Fruit fly (Drosophila melanogaster) whole organism, embryonic: ENCODE measurements around the gene Rnf146.

ENCODE experiments used
- Aef1 ChIP-seq: fragments of 200-800 bp; sonication (Bioruptor generic); IDR thresholded peaks from 3 replicates; pipeline ENCODE4 v1.3.6; 2022; ENCODE audit warnings: missing biosample characterization, missing genetic modification characterization
- CG10321 ChIP-seq: fragments of 200-800 bp; sonication (Bioruptor generic); IDR thresholded peaks from 2 replicates; pipeline ENCODE4 v1.3.6; 2022; ENCODE audit warnings: missing biosample characterization, missing genetic modification characterization
- CG11247 ChIP-seq: fragments of 200-800 bp; sonication (Bioruptor generic); IDR thresholded peaks from 2 replicates; pipeline ENCODE4 v1.3.6; 2022; ENCODE audit warnings: missing biosample characterization, missing genetic modification characterization
- CG12219 ChIP-seq: fragments of 200-800 bp; sonication (Bioruptor generic); optimal IDR thresholded peaks from 3 replicates; lab custom pipeline; 2018; ENCODE audit warnings: missing biosample characterization, mild to moderate bottlenecking, missing genetic modification characterization
- CG13894 ChIP-seq: fragments of 200-800 bp; sonication (Bioruptor generic); optimal IDR thresholded peaks from 3 replicates; lab custom pipeline; 2018; ENCODE audit warnings: missing biosample characterization, mild to moderate bottlenecking, missing genetic modification characterization, moderate library complexity
- CG14441 ChIP-seq: fragments of 200-800 bp; sonication (Bioruptor generic); IDR thresholded peaks from 2 replicates; pipeline ENCODE4 v1.3.6; 2022; ENCODE audit warnings: missing biosample characterization, missing genetic modification characterization
- CG14965 ChIP-seq: fragments of 200-800 bp; sonication (Bioruptor generic); optimal IDR thresholded peaks from 2 replicates; lab custom pipeline; 2016; ENCODE audit warnings: missing biosample characterization, missing genetic modification characterization, borderline replicate concordance
- CG15269 ChIP-seq: fragments of 200-800 bp; sonication (Bioruptor generic); optimal IDR thresholded peaks from 2 replicates; lab custom pipeline; 2018; ENCODE audit warnings: missing biosample characterization, mild to moderate bottlenecking, missing genetic modification characterization, moderate library complexity
- CG1529 ChIP-seq: fragments of 200-800 bp; sonication (Bioruptor generic); optimal IDR thresholded peaks from 3 replicates; lab custom pipeline; 2018; ENCODE audit warnings: missing biosample characterization, missing genetic modification characterization
- CG15514 ChIP-seq: fragments of 200-800 bp; sonication (Bioruptor generic); optimal IDR thresholded peaks from 3 replicates; lab custom pipeline; 2017; ENCODE audit warnings: missing biosample characterization, missing genetic modification characterization, mild to moderate bottlenecking, moderate library complexity, missing genetic modification reagents
- CG17385 ChIP-seq: fragments of 200-800 bp; sonication (Bioruptor generic); optimal IDR thresholded peaks from 3 replicates; lab custom pipeline; 2018; ENCODE audit warnings: missing biosample characterization, mild to moderate bottlenecking, missing genetic modification characterization
- CG2120 ChIP-seq: fragments of 200-800 bp; sonication (Bioruptor generic); optimal IDR thresholded peaks from 3 replicates; lab custom pipeline; 2016; ENCODE audit warnings: missing biosample characterization, missing genetic modification characterization
- CG3407 ChIP-seq: fragments of 200-800 bp; sonication (Bioruptor generic); optimal IDR thresholded peaks from 2 replicates; lab custom pipeline; 2018; ENCODE audit warnings: missing biosample characterization, mild to moderate bottlenecking, missing genetic modification characterization
- CG4360 ChIP-seq: fragments of 200-800 bp; sonication (Bioruptor generic); IDR thresholded peaks from 2 replicates; pipeline ENCODE4 v1.3.6; 2022; ENCODE audit warnings: missing biosample characterization, missing genetic modification characterization
- CG43689 ChIP-seq: fragments of 200-800 bp; sonication (Bioruptor generic); IDR thresholded peaks from 2 replicates; pipeline ENCODE4 v1.3.6; 2022; ENCODE audit warnings: missing biosample characterization, missing genetic modification characterization
- CG4707 ChIP-seq: fragments of 200-800 bp; sonication (Bioruptor generic); optimal IDR thresholded peaks from 2 replicates; lab custom pipeline; 2018; ENCODE audit warnings: missing biosample characterization, mild to moderate bottlenecking, missing genetic modification characterization, moderate library complexity
- CG7786 ChIP-seq: fragments of 200-800 bp; sonication (Bioruptor generic); optimal IDR thresholded peaks from 2 replicates; lab custom pipeline; 2016; ENCODE audit warnings: missing biosample characterization, missing genetic modification characterization
- CG8290 ChIP-seq, 3 experiments: fragments of 200-800 bp; sonication (Bioruptor generic); optimal IDR thresholded peaks; 2 replicates each; lab custom pipeline; 2016 to 2019; ENCODE audit warnings: missing biosample characterization in 3 of 3, missing genetic modification characterization in 3 of 3, mild to moderate bottlenecking in 2 of 3, moderate library complexity in 1 of 3
- CG8478 ChIP-seq: fragments of >200 bp; optimal IDR thresholded peaks from 2 replicates; lab custom pipeline; 2018
- CHES-1-like ChIP-seq: fragments of 200-800 bp; sonication (Bioruptor generic); optimal IDR thresholded peaks from 2 replicates; lab custom pipeline; 2016; ENCODE audit warnings: missing biosample characterization, missing genetic modification characterization
- Dad ChIP-seq: fragments of 200-800 bp; sonication (Bioruptor generic); optimal IDR thresholded peaks from 3 replicates; lab custom pipeline; 2016; ENCODE audit warnings: missing biosample characterization, missing genetic modification characterization
- Dll ChIP-seq: fragments of 200-800 bp; sonication (Bioruptor generic); IDR thresholded peaks from 4 replicates; pipeline ENCODE4 v1.3.6; 2022; ENCODE audit warnings: missing biosample characterization, missing genetic modification characterization; ENCODE audit not compliant: partially characterized antibody
- Gug ChIP-seq: fragments of 200-800 bp; sonication (Bioruptor generic); IDR thresholded peaks from 4 replicates; pipeline ENCODE4 v1.3.6; 2022; ENCODE audit warnings: missing biosample characterization, missing genetic modification characterization
- HLH54F ChIP-seq: fragments of 200-800 bp; sonication (Bioruptor generic); optimal IDR thresholded peaks from 3 replicates; lab custom pipeline; 2016; ENCODE audit warnings: missing biosample characterization, missing genetic modification characterization
- Lim3 ChIP-seq: fragments of 200-800 bp; sonication (Bioruptor generic); IDR thresholded peaks from 2 replicates; pipeline ENCODE4 v1.3.6; 2022; ENCODE audit warnings: missing biosample characterization, missing genetic modification characterization
- Nf-YC ChIP-seq: fragments of 200-800 bp; optimal IDR thresholded peaks from 3 replicates; lab custom pipeline; 2019; ENCODE audit warnings: missing biosample characterization, mild to moderate bottlenecking, missing genetic modification characterization, moderate library complexity
- NfI ChIP-seq: fragments of 200-800 bp; sonication (Bioruptor generic); optimal IDR thresholded peaks from 3 replicates; lab custom pipeline; 2018; ENCODE audit warnings: missing biosample characterization, mild to moderate bottlenecking, missing genetic modification characterization, moderate library complexity
- Ssrp ChIP-seq: fragments of 200-800 bp; sonication (Bioruptor generic); optimal IDR thresholded peaks from 2 replicates; lab custom pipeline; 2018; ENCODE audit warnings: missing biosample characterization, mild to moderate bottlenecking, missing genetic modification characterization, moderate library complexity
- bab2 ChIP-seq: fragments of 200-800 bp; sonication (Bioruptor generic); optimal IDR thresholded peaks from 2 replicates; lab custom pipeline; 2016; ENCODE audit warnings: missing biosample characterization, missing genetic modification characterization
- bbx ChIP-seq: fragments of 200-800 bp; sonication (Bioruptor generic); IDR thresholded peaks from 2 replicates; pipeline ENCODE4 v1.3.6; 2022; ENCODE audit warnings: missing biosample characterization, missing genetic modification characterization; ENCODE audit not compliant: partially characterized antibody
- caup ChIP-seq: fragments of 200-800 bp; sonication (Bioruptor generic); optimal IDR thresholded peaks from 3 replicates; lab custom pipeline; 2017; ENCODE audit warnings: missing biosample characterization, mild to moderate bottlenecking, missing genetic modification characterization, moderate library complexity; ENCODE audit not compliant: severe bottlenecking
- disco-r ChIP-seq: fragments of 200-800 bp; sonication (Bioruptor generic); optimal IDR thresholded peaks from 2 replicates; lab custom pipeline; 2016; ENCODE audit warnings: missing biosample characterization, missing genetic modification characterization
- emc ChIP-seq: fragments of 200-800 bp; sonication (Bioruptor generic); optimal IDR thresholded peaks from 2 replicates; lab custom pipeline; 2016; ENCODE audit warnings: missing biosample characterization, missing genetic modification characterization
- ewg ChIP-seq: fragments of 200-800 bp; sonication (Bioruptor generic); optimal IDR thresholded peaks from 3 replicates; lab custom pipeline; 2017; ENCODE audit warnings: mild to moderate bottlenecking, missing biosample characterization, missing genetic modification reagents, missing genetic modification characterization
- fu2 ChIP-seq: fragments of 200-800 bp; sonication (Bioruptor generic); optimal IDR thresholded peaks from 2 replicates; lab custom pipeline; 2016; ENCODE audit warnings: missing biosample characterization, missing genetic modification characterization
- kay ChIP-seq: fragments of 200-800 bp; sonication (Bioruptor generic); optimal IDR thresholded peaks from 2 replicates; lab custom pipeline; 2016; ENCODE audit warnings: missing biosample characterization, missing genetic modification characterization
- lbe ChIP-seq: fragments of 200-800 bp; sonication (Bioruptor generic); optimal IDR thresholded peaks from 2 replicates; lab custom pipeline; 2016; ENCODE audit warnings: missing biosample characterization, mild to moderate bottlenecking, missing genetic modification characterization
- lilli ChIP-seq: fragments of 200-800 bp; sonication (Bioruptor generic); optimal IDR thresholded peaks from 3 replicates; lab custom pipeline; 2016; ENCODE audit warnings: missing biosample characterization, missing genetic modification characterization
- lmd ChIP-seq: fragments of 200-800 bp; sonication (Bioruptor generic); IDR thresholded peaks from 2 replicates; pipeline ENCODE4 v1.3.6; 2022; ENCODE audit warnings: missing biosample characterization, missing genetic modification characterization
- nerfin-2 ChIP-seq: fragments of 200-800 bp; sonication (Bioruptor generic); IDR thresholded peaks from 2 replicates; pipeline ENCODE4 v1.3.6; 2022; ENCODE audit warnings: missing biosample characterization, missing genetic modification characterization; ENCODE audit not compliant: partially characterized antibody
- otp ChIP-seq: fragments of 200-800 bp; sonication (Bioruptor generic); IDR thresholded peaks from 3 replicates; pipeline ENCODE4, ENCODE4 v1.3.6; 2022; ENCODE audit warnings: missing biosample characterization, missing genetic modification characterization
- ro ChIP-seq: fragments of 200-800 bp; sonication (Bioruptor generic); IDR thresholded peaks from 2 replicates; pipeline ENCODE4 v1.3.6; 2022; ENCODE audit warnings: missing biosample characterization, missing genetic modification characterization
- row ChIP-seq: fragments of 200-800 bp; sonication (Bioruptor generic); IDR thresholded peaks from 3 replicates; pipeline ENCODE4 v1.3.6; 2022; ENCODE audit warnings: missing biosample characterization, missing genetic modification characterization
- schlank ChIP-seq: fragments of 200-800 bp; sonication (Bioruptor generic); optimal IDR thresholded peaks from 2 replicates; lab custom pipeline; 2018; ENCODE audit warnings: missing biosample characterization, mild to moderate bottlenecking, missing genetic modification characterization
- sens ChIP-seq: fragments of 200-800 bp; sonication (Bioruptor generic); peaks from one replicate; lab custom pipeline; 2016; ENCODE audit warnings: missing biosample characterization, missing genetic modification characterization
- shn ChIP-seq: fragments of 200-800 bp; sonication (Bioruptor generic); optimal IDR thresholded peaks from 3 replicates; lab custom pipeline; 2016; ENCODE audit warnings: missing biosample characterization, missing genetic modification characterization
- slou ChIP-seq: fragments of 200-800 bp; sonication (Bioruptor generic); optimal IDR thresholded peaks from 3 replicates; lab custom pipeline; 2016; ENCODE audit warnings: missing biosample characterization, missing genetic modification characterization
- ttk ChIP-seq: fragments of 200-800 bp; sonication (Bioruptor generic); IDR thresholded peaks from 2 replicates; pipeline ENCODE4 v2.1.2; 2022; ENCODE audit warnings: missing biosample characterization, missing genetic modification characterization
- unc-4 ChIP-seq: fragments of 200-800 bp; sonication (Bioruptor generic); IDR thresholded peaks from 2 replicates; pipeline ENCODE4 v1.3.6; 2022; ENCODE audit warnings: missing biosample characterization, missing genetic modification characterization; ENCODE audit not compliant: partially characterized antibody
- wor ChIP-seq: fragments of 200-800 bp; sonication (Bioruptor generic); IDR thresholded peaks from 2 replicates; pipeline ENCODE4 v1.3.6; 2022; ENCODE audit warnings: missing biosample characterization, missing genetic modification characterization
- zen2 ChIP-seq: fragments of 200-800 bp; sonication (Bioruptor generic); IDR thresholded peaks from 3 replicates; pipeline ENCODE4 v1.3.6; 2022; ENCODE audit warnings: missing biosample characterization, missing genetic modification characterization; ENCODE audit not compliant: partially characterized antibody

The Rnf146 gene

DNA sequence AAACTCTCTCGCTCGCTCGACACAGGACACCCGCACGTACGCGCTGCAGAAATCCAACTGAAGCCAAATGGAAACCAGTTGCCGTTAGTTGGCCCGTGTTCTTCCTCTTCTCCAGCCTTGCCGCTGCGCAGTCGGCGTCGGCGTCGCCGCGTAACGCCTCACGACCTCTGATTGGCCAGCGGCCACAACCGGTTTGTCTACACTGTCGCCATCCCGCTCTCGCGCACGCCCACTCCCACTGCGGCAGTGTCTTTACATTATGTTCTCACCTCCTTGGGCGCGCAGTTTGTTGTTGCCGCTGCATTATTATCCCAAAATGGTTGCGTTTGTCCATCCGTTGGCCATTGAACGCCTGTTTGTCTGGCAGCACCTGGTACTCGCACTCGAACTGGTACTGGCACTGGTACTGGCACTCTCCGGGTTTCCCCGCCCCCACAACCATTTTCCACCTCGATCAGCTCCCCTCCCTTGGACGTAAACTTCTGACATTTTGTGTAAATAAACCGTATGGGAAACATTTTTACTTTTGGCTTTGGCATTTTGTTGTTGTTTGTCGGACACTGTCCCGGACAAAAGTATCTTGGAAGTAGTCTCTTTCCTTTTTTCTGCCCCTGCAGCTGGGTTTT is 21.1 kb upstream of the Rnf146 start, which contains the start of gene tey (continued):
- TF ChIP-seq CG8290 (GFP tag; optimal IDR thresholded peaks at IDR 0.05; lab: Kevin White, UChicago) (no peak), CG8290 (tag; optimal IDR thresholded peaks at IDR 0.05; lab: Kevin White, UChicago) (no peak), ttk (GFP tag; lab: Robert Waterston, UW) (no peak), wor (GFP tag; lab: Robert Waterston, UW) (no peak), row (no peak), CG15514 (no peak), lilli (GFP tag; lab: Kevin White, UChicago) (no peak), zen2 (GFP tag; lab: Robert Waterston, UW) (0 out of 3 replicates have a peak, but pooled peaks have one; percentile 37), CG43689 (GFP tag; lab: Robert Waterston, UW) (no peak), CG17385 (GFP tag; lab: Kevin White, UChicago) (peak; percentile 90), CG2120 (no peak), CHES-1-like (no peak), CG1529 (GFP tag; lab: Kevin White, UChicago) (no peak), Dll (no peak), disco-r (GFP tag; lab: Kevin White, UChicago) (no peak), CG11247 (GFP tag; lab: Robert Waterston, UW) (no peak), shn (GFP tag; lab: Kevin White, UChicago) (no peak), caup (GFP tag; lab: Kevin White, UChicago) (no peak), NfI (GFP tag; lab: Kevin White, UChicago) (no peak), emc (GFP tag; lab: Kevin White, UChicago) (no peak), Nf-YC (tag; lab: Kevin White, UChicago) (peak; percentile 99), slou (GFP tag; lab: Kevin White, UChicago) (no peak), schlank (tag; lab: Kevin White, UChicago) (no peak), CG14441 (GFP tag; lab: Robert Waterston, UW) (no peak), Gug (GFP tag; lab: Robert Waterston, UW) (no peak), Lim3 (GFP tag; lab: Robert Waterston, UW) (no peak), CG4707 (no peak), lbe (GFP tag; lab: Kevin White, UChicago) (no peak), Aef1 (GFP tag; lab: Robert Waterston, UW) (no peak), CG7786 (GFP tag; lab: Kevin White, UChicago) (no peak), CG13894 (tag; lab: Kevin White, UChicago) (no peak), HLH54F (no peak), nerfin-2 (GFP tag; lab: Robert Waterston, UW) (peak; percentile 13; the same call in 1 of the 2 replicates), Dad (GFP tag; lab: Kevin White, UChicago) (no peak), ewg (peak; percentile 64), CG10321 (GFP tag; lab: Robert Waterston, UW) (peak; percentile 96), CG14965 (GFP tag; lab: Kevin White, UChicago) (no peak), otp (GFP tag; lab: Robert Waterston, UW) (no peak), bab2 (GFP tag; lab: Kevin White, UChicago) (no peak), ro (no peak), CG8478 (lab: Kevin White, UChicago) (peak; percentile 69), CG3407 (GFP tag; lab: Kevin White, UChicago) (no peak), sens (peak; percentile 31), kay (GFP tag; lab: Kevin White, UChicago) (no peak), CG15269 (tag; lab: Kevin White, UChicago) (no peak), fu2 (GFP tag; lab: Kevin White, UChicago) (no peak), lmd (GFP tag; lab: Robert Waterston, UW) (no peak), CG4360 (GFP tag; lab: Robert Waterston, UW) (peak; percentile 94), CG12219 (no peak), Ssrp (tag; lab: Kevin White, UChicago) (no peak), unc-4 (GFP tag; lab: Robert Waterston, UW) (no peak), bbx (GFP tag; lab: Robert Waterston, UW) (no peak)
